Worm (Caenorhabditis elegans) whole organism, late embryonic: Measurements from ENCODE around the gene spcs-3.

ENCODE experiments used
- C08G9.2 ChIP-seq: sonication (generic microtip); optimal IDR thresholded peaks from 2 replicates; lab custom pipeline; 2016; ENCODE audit warnings: mild to moderate bottlenecking, missing genetic modification characterization, moderate library complexity, missing compliant biosample characterization
- F13H6.1 ChIP-seq: sonication (generic microtip); optimal IDR thresholded peaks from 2 replicates; lab custom pipeline; 2016; ENCODE audit warnings: missing genetic modification characterization, missing compliant biosample characterization
- K02D7.2 ChIP-seq: sonication (generic microtip); optimal IDR thresholded peaks from 2 replicates; lab custom pipeline; 2017; ENCODE audit warnings: mild to moderate bottlenecking, missing genetic modification characterization, missing compliant biosample characterization
- K09A11.1 ChIP-seq: sonication (generic microtip); optimal IDR thresholded peaks from 2 replicates; lab custom pipeline; 2017; ENCODE audit warnings: antibody characterized with exemption, mild to moderate bottlenecking, missing genetic modification characterization, missing compliant biosample characterization; ENCODE audit not compliant: insufficient read depth
- Y22D7AL.16 ChIP-seq: sonication (generic microtip); optimal IDR thresholded peaks from 2 replicates; lab custom pipeline; 2016; ENCODE audit warnings: missing genetic modification characterization, missing compliant biosample characterization
- ahr-1 ChIP-seq: sonication (generic microtip); optimal IDR thresholded peaks from 2 replicates; lab custom pipeline; 2016; ENCODE audit warnings: missing genetic modification characterization, missing compliant biosample characterization
- ceh-14 ChIP-seq: sonication (generic microtip); optimal IDR thresholded peaks from 2 replicates; lab custom pipeline; 2016; ENCODE audit warnings: missing genotype, missing genetic modification characterization, missing compliant biosample characterization
- ceh-18 ChIP-seq: sonication (generic microtip); optimal IDR thresholded peaks from 2 replicates; lab custom pipeline; 2016; ENCODE audit warnings: missing genetic modification characterization, missing compliant biosample characterization
- ceh-19 ChIP-seq: fragments of 200-800 bp; sonication (Bioruptor generic); optimal IDR thresholded peaks from 2 replicates; lab custom pipeline; 2018; ENCODE audit warnings: mild to moderate bottlenecking, missing genetic modification characterization, missing compliant biosample characterization
- ceh-2 ChIP-seq: sonication (generic microtip); optimal IDR thresholded peaks from 2 replicates; lab custom pipeline; 2016; ENCODE audit warnings: missing genotype, missing genetic modification characterization, missing compliant biosample characterization
- ceh-30 ChIP-seq: fragments of 150-350 bp; optimal IDR thresholded peaks from 2 replicates; lab custom pipeline; 2014; ENCODE audit warnings: missing biosample characterization, missing genetic modification characterization
- ceh-31 ChIP-seq: sonication (generic microtip); optimal IDR thresholded peaks from 2 replicates; lab custom pipeline; 2016; ENCODE audit warnings: missing genetic modification characterization, missing compliant biosample characterization
- ceh-45 ChIP-seq: fragments of 200-800 bp; sonication (Bioruptor generic); IDR thresholded peaks from 2 replicates; pipeline ENCODE4 v1.3.6; 2022; ENCODE audit warnings: missing genetic modification reagents, missing genetic modification characterization, missing compliant biosample characterization
- ceh-6 ChIP-seq: fragments of 200-800 bp; sonication (Bioruptor generic); optimal IDR thresholded peaks from 2 replicates; lab custom pipeline; 2018; ENCODE audit warnings: mild to moderate bottlenecking, missing genetic modification characterization, missing compliant biosample characterization
- dmd-4 ChIP-seq: sonication (generic microtip); optimal IDR thresholded peaks from 2 replicates; lab custom pipeline; 2016; ENCODE audit warnings: borderline replicate concordance, missing genetic modification characterization, missing compliant biosample characterization
- dve-1 ChIP-seq: sonication (generic microtip); optimal IDR thresholded peaks from 2 replicates; lab custom pipeline; 2017; ENCODE audit warnings: antibody characterized with exemption, mild to moderate bottlenecking, missing genetic modification characterization, missing compliant biosample characterization
- elt-2 ChIP-seq: sonication (generic microtip); optimal IDR thresholded peaks from 2 replicates; lab custom pipeline; 2016; ENCODE audit warnings: missing genetic modification reagents, missing genetic modification characterization, missing compliant biosample characterization
- elt-4 ChIP-seq: sonication (generic microtip); optimal IDR thresholded peaks from 2 replicates; lab custom pipeline; 2016; ENCODE audit warnings: missing genetic modification characterization, missing compliant biosample characterization
- eyg-1 ChIP-seq: sonication (generic microtip); optimal IDR thresholded peaks from 2 replicates; lab custom pipeline; 2016; ENCODE audit warnings: missing genotype, missing genetic modification characterization, missing compliant biosample characterization
- fax-1 ChIP-seq: sonication (generic microtip); optimal IDR thresholded peaks from 2 replicates; lab custom pipeline; 2016; ENCODE audit warnings: missing genotype, missing genetic modification characterization, missing compliant biosample characterization
- fkh-10 ChIP-seq: fragments of 150-350 bp; optimal IDR thresholded peaks from 2 replicates; lab custom pipeline; 2014; ENCODE audit warnings: missing biosample characterization, missing genetic modification reagents, missing genetic modification characterization
- fkh-6 ChIP-seq: sonication (generic microtip); optimal IDR thresholded peaks from 2 replicates; lab custom pipeline; 2016; ENCODE audit warnings: missing genetic modification characterization, missing compliant biosample characterization
- gmeb-2 ChIP-seq: sonication (generic microtip); optimal IDR thresholded peaks from 2 replicates; lab custom pipeline; 2016; ENCODE audit warnings: missing genetic modification characterization, inconsistent platforms, missing compliant biosample characterization
- hlh-30 ChIP-seq: sonication (generic microtip); optimal IDR thresholded peaks from 2 replicates; lab custom pipeline; 2017; ENCODE audit warnings: antibody characterized with exemption, missing genetic modification characterization, missing compliant biosample characterization; ENCODE audit not compliant: insufficient read depth
- hlh-8 ChIP-seq: sonication (generic microtip); optimal IDR thresholded peaks from 2 replicates; lab custom pipeline; 2016; ENCODE audit warnings: missing genotype, missing genetic modification characterization, missing compliant biosample characterization
- lin-11 ChIP-seq: fragments of 200-800 bp; sonication (Bioruptor generic); optimal IDR thresholded peaks from 2 replicates; lab custom pipeline; 2018; ENCODE audit warnings: mild to moderate bottlenecking, missing genetic modification characterization, missing compliant biosample characterization
- nfya-1 ChIP-seq: sonication (generic microtip); optimal IDR thresholded peaks from 2 replicates; lab custom pipeline; 2017; ENCODE audit warnings: missing genetic modification characterization, mild to moderate bottlenecking, missing compliant biosample characterization, antibody characterized with exemption, moderate library complexity
- pha-2 ChIP-seq: sonication (generic microtip); optimal IDR thresholded peaks from 2 replicates; lab custom pipeline; 2017; ENCODE audit warnings: mild to moderate bottlenecking, missing genetic modification characterization, missing compliant biosample characterization
- pros-1 ChIP-seq: fragments of 150-350 bp; optimal IDR thresholded peaks from 2 replicates; lab custom pipeline; 2014; ENCODE audit warnings: missing biosample characterization, missing genetic modification reagents, missing genetic modification characterization
- ref-2 ChIP-seq: sonication (generic microtip); optimal IDR thresholded peaks from 2 replicates; lab custom pipeline; 2016; ENCODE audit warnings: missing genetic modification characterization, missing compliant biosample characterization
- rnt-1 ChIP-seq: sonication (generic microtip); optimal IDR thresholded peaks from 2 replicates; lab custom pipeline; 2016; ENCODE audit warnings: missing genetic modification characterization, missing compliant biosample characterization
- sox-2 ChIP-seq: fragments of 200-800 bp; sonication (Bioruptor generic); IDR thresholded peaks from 2 replicates; pipeline ENCODE4 v1.3.6; 2022; ENCODE audit warnings: missing genetic modification reagents, missing genetic modification characterization, missing compliant biosample characterization
- syd-9 ChIP-seq: sonication (generic microtip); optimal IDR thresholded peaks from 2 replicates; lab custom pipeline; 2016; ENCODE audit warnings: mild to moderate bottlenecking, missing genetic modification characterization, moderate library complexity, missing compliant biosample characterization
- tbx-2 ChIP-seq: sonication (generic microtip); optimal IDR thresholded peaks from 2 replicates; lab custom pipeline; 2016; ENCODE audit warnings: missing genetic modification characterization, missing compliant biosample characterization
- tbx-7 ChIP-seq: sonication (generic microtip); optimal IDR thresholded peaks from 2 replicates; lab custom pipeline; 2016; ENCODE audit warnings: missing genotype, missing genetic modification characterization, missing compliant biosample characterization
- ttx-3 ChIP-seq: sonication (generic microtip); optimal IDR thresholded peaks from 2 replicates; lab custom pipeline; 2016; ENCODE audit warnings: missing genetic modification reagents, missing genetic modification characterization, missing compliant biosample characterization
- unc-42 ChIP-seq: sonication (generic microtip); optimal IDR thresholded peaks from 2 replicates; lab custom pipeline; 2016; ENCODE audit warnings: missing genotype, missing genetic modification characterization, missing compliant biosample characterization
- unc-55 ChIP-seq: sonication (generic microtip); optimal IDR thresholded peaks from 2 replicates; lab custom pipeline; 2017; ENCODE audit warnings: missing biosample characterization, missing genetic modification reagents, missing genetic modification characterization
- zip-5 ChIP-seq: sonication (generic microtip); optimal IDR thresholded peaks from 2 replicates; lab custom pipeline; 2016; ENCODE audit warnings: missing genetic modification characterization, missing compliant biosample characterization

The spcs-3 gene

DNA sequence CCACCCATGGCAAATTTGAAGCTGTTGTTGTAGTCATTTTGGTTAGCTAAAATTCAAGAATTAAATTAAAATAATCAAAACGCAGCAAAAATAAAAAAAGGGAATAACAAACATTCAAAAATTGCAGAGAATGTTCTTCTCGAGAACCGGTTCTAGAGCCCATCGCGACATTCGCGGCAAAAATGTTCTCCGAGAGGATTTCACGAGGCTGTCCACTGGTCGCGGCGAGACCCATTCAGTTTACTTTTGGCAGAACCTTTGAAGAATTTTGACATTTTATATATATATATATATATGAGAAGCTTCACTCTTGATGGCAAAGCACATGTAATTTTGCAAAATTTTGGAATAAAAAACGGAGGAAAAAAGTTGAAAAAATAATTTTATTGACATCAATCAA, 15.3 kb upstream of the spcs-3 start, which contains the start of gene F44B9.8:
F44B9.8 (minus strand) TSS at position 163 of the 400 bp plus-strand sequence.
- TF ChIP-seq nfya-1 (tag; lab: Kevin White, UChicago) (peak; percentile 44), gmeb-2 (tag; lab: Kevin White, UChicago) (no peak)

DNA sequence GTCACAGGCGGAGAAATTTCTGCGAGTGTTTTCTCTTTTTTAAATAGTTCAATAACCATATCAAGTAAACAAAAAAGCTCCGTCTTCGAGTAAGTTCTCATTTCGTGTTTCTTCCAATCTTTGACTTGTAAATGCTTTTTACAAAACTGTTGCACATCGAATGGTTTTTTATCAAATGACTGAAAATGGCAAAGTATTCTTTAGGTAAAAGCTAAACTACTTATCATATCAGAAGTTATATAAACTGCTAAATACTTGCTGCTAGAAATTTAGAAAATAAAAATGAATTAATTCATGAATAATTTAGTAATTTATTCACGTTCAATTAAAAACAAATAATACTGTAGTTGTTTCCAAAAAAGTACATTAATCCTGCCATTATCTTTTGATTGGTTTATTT, 13.9 kb upstream of the spcs-3 start, which contains the start of gene F44B9.9:
F44B9.9 (minus strand) TSS at position 101 of the 400 bp plus-strand sequence.
- no peak for TF ChIP-seq F13H6.1 (tag; lab: Kevin White, UChicago)
- no peak for TF ChIP-seq ceh-14 (tag; lab: Kevin White, UChicago)
- no peak for TF ChIP-seq K02D7.2 (tag; lab: Kevin White, UChicago)
- no peak for TF ChIP-seq dmd-4 (tag; lab: Kevin White, UChicago)
- no peak for TF ChIP-seq fax-1 (tag; lab: Kevin White, UChicago)
- TF ChIP-seq syd-9 (tag; lab: Kevin White, UChicago): no peak
- no peak for TF ChIP-seq fkh-10
- no peak for TF ChIP-seq ceh-2 (tag; lab: Kevin White, UChicago)
- TF ChIP-seq elt-2: no peak
- no peak for TF ChIP-seq ceh-6
- TF ChIP-seq ahr-1 (tag; lab: Kevin White, UChicago): no peak
- TF ChIP-seq hlh-8 (tag; lab: Kevin White, UChicago): no peak
- no peak for TF ChIP-seq unc-42 (tag; lab: Kevin White, UChicago)
- no peak for TF ChIP-seq Y22D7AL.16 (tag; lab: Kevin White, UChicago)

DNA sequence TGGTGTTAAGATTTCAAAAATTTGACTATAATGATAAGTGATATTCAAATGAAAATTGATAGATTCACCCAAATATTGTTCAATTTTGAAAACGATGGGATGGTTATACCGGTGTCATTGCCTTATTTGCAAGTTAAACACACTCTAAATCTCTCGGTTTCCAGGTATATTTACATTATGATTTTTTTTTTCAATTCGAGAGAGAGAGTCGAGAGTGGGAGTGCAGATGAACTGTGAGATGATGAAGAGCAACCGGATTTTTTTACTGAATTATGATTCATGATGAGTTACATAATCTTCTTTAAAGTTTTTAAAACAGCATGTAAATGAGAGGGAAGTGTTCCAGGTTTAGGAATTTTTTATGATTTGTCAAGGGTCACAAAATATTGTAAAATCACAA, 11.3 kb upstream of the spcs-3 start, which contains the start of gene F44B9.10:
F44B9.10 (minus strand) TSS at position 101 of the 400 bp plus-strand sequence.
- no peak for TF ChIP-seq ceh-19 (GFP tag; lab: Kevin White, UChicago)
- TF ChIP-seq ceh-18 (tag; lab: Kevin White, UChicago): no peak
- no peak for TF ChIP-seq dve-1 (tag; lab: Kevin White, UChicago)
- no peak for TF ChIP-seq unc-55 (GFP tag; lab: Kevin White, UChicago)
- no peak for TF ChIP-seq pros-1
- TF ChIP-seq lin-11 (tag; lab: Kevin White, UChicago): no peak
- no peak for TF ChIP-seq ceh-31 (tag; lab: Kevin White, UChicago)
- no peak for TF ChIP-seq tbx-7 (tag; lab: Kevin White, UChicago)
- TF ChIP-seq eyg-1 (tag; lab: Kevin White, UChicago): no peak
- TF ChIP-seq ttx-3 (tag; lab: Kevin White, UChicago): no peak
- TF ChIP-seq tbx-2 (tag; lab: Kevin White, UChicago): no peak
- no peak for TF ChIP-seq fkh-6 (tag; lab: Kevin White, UChicago)
- TF ChIP-seq ceh-45 (GFP tag; lab: Robert Waterston, UW): no peak
- no peak for TF ChIP-seq elt-4
- TF ChIP-seq, all 69 proteins: peak for 0

DNA sequence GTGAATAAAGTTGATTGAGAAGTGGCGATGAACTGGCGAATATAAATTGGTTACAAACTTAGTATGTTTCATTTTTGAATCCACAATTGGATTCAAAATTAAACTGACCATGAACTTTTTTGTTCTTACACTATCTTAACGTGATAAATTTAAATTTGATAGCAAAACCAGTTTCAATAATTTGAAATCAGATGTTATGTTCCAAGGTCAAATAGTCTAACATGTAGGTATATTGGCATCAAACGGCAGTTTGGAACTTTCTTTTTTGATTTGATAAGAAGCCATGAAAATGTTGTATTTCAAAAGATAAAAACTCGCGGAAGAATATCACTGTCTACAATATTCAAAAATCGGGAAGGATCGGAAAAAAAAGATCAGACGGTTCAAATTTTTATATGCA, 8.8 kb upstream of the spcs-3 start:
- TF ChIP-seq C08G9.2 (no peak), ceh-31 (tag; lab: Kevin White, UChicago) (no peak), ceh-30 (no peak), zip-5 (tag; lab: Kevin White, UChicago) (no peak), ceh-18 (tag; lab: Kevin White, UChicago) (no peak), fkh-10 (no peak), hlh-30 (tag; lab: Kevin White, UChicago) (no peak), F13H6.1 (tag; lab: Kevin White, UChicago) (no peak), ref-2 (no peak), pha-2 (no peak), K09A11.1 (tag; lab: Kevin White, UChicago) (no peak), eyg-1 (tag; lab: Kevin White, UChicago) (no peak), nfya-1 (tag; lab: Kevin White, UChicago) (no peak), sox-2 (GFP tag; lab: Robert Waterston, UW) (no peak), rnt-1 (tag; lab: Kevin White, UChicago) (no peak)
